Worm (Caenorhabditis elegans) whole organism, L2 larva: ENCODE data around the gene C04E12.5.

Source experiments
- aly-2 ChIP-seq: fragments of 150-350 bp; optimal IDR thresholded peaks from 2 replicates; lab custom pipeline; 2014; ENCODE audit warnings: missing biosample characterization, missing genetic modification characterization
- ama-1 ChIP-seq: fragments of 150-350 bp; optimal IDR thresholded peaks from 2 replicates; lab custom pipeline; 2018; ENCODE audit warnings: inconsistent platforms
- blmp-1 ChIP-seq: sonication (generic microtip); optimal IDR thresholded peaks from 2 replicates; lab custom pipeline; 2017; ENCODE audit warnings: missing genetic modification characterization, mild to moderate bottlenecking, missing compliant biosample characterization, antibody characterized with exemption, moderate library complexity; ENCODE audit not compliant: insufficient read depth
- ceh-82 ChIP-seq: fragments of 150-350 bp; optimal IDR thresholded peaks from 2 replicates; lab custom pipeline; 2014; ENCODE audit warnings: missing biosample characterization, missing genetic modification characterization
- egl-27 ChIP-seq: sonication (generic microtip); optimal IDR thresholded peaks from 3 replicates; lab custom pipeline; 2017; ENCODE audit warnings: missing biosample characterization, missing genetic modification reagents, missing genetic modification characterization
- lin-13 ChIP-seq: fragments of 150-350 bp; optimal IDR thresholded peaks from 2 replicates; lab custom pipeline; 2014; ENCODE audit warnings: missing biosample characterization, missing genetic modification reagents, missing genetic modification characterization
- mdl-1 ChIP-seq, 2 experiments: fragments of 150-350 bp in 1 of 2; sonication (generic microtip) in 1 of 2; optimal IDR thresholded peaks; 2 replicates each; lab custom pipeline; 2017; ENCODE audit warnings: missing biosample characterization in 2 of 2, missing genetic modification characterization in 2 of 2
- nhr-11 ChIP-seq: fragments of 150-350 bp; optimal IDR thresholded peaks from 2 replicates; lab custom pipeline; 2014; ENCODE audit warnings: missing biosample characterization, missing genetic modification characterization
- nhr-237 ChIP-seq: fragments of 150-350 bp; optimal IDR thresholded peaks from 2 replicates; lab custom pipeline; 2014; ENCODE audit warnings: missing biosample characterization, missing genetic modification characterization
- snpc-4 ChIP-seq: fragments of 150-350 bp; optimal IDR thresholded peaks from 2 replicates; lab custom pipeline; 2014; ENCODE audit warnings: missing biosample characterization, missing genetic modification characterization
- unc-55 ChIP-seq: fragments of 150-350 bp; sonication (generic microtip); optimal IDR thresholded peaks from 3 replicates; lab custom pipeline; 2014; ENCODE audit warnings: missing biosample characterization, missing genetic modification reagents, missing genetic modification characterization
- unc-62 ChIP-seq: fragments of 150-350 bp; optimal IDR thresholded peaks from 2 replicates; lab custom pipeline; 2014; ENCODE audit warnings: missing biosample characterization, missing genetic modification reagents, missing genetic modification characterization

DNA sequence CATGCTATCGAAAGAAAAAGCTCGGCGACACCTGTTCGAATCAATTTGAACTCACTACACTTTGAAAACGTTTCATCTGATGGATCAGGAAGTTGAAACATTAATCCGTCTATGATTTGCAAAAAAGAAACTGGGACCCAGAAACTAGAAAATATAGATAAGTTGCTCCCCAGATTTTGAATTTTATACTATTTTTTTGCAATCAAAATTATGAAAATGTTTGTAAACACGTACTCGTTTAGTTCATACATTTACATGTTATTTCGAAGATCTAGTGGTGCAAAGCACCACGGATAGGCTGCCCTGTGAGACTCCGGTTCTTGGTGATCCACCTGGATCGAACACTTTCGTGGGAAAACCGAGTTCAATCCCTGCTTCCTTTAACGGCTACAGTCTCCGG is 16.5 kb upstream of the C04E12.5 start, which contains the start of gene C17B7.10:
- TF ChIP-seq ceh-82 (tag; lab: Kevin White, UChicago) (no peak), nhr-237 (no peak), ama-1 (lab: Kevin White, UChicago) (no peak), nhr-11 (tag; lab: Kevin White, UChicago) (no peak), lin-13 (GFP tag; lab: Kevin White, UChicago) (no peak), aly-2 (tag; lab: Kevin White, UChicago) (no peak), mdl-1 (tag; optimal IDR thresholded peaks at IDR 0.05; lab: Kevin White, UChicago) (no peak), unc-62 (GFP tag; lab: Kevin White, UChicago) (no peak), blmp-1 (tag; lab: Kevin White, UChicago) (no peak), egl-27 (no peak), snpc-4 (tag; lab: Kevin White, UChicago) (no peak), unc-55 (GFP tag; lab: Kevin White, UChicago) (no peak)
